Worm (Caenorhabditis elegans): ENCODE data around the gene kcc-2.
A peak's percentile ranks its signal among the peaks of the same experiment; 100 is the strongest.

Gene kcc-2

ce11 chrIV:6064657-6065056, 23.9 kb downstream of the kcc-2 start:
- TF ChIP-seq nhr-11 (tag; optimal IDR thresholded peaks at IDR 0.05): no peak
- no peak for TF ChIP-seq alr-1 (tag; optimal IDR thresholded peaks at IDR 0.05; ENCODE audit: borderline replicate concordance)
- TF ChIP-seq lsy-2 (tag; optimal IDR thresholded peaks at IDR 0.05): peak in 1 of 2 experiments; percentile 56

- TF ChIP-seq mep-1 (tag; optimal IDR thresholded peaks at IDR 0.05) (no peak), ztf-11 (tag; optimal IDR thresholded peaks at IDR 0.05) (no peak), elt-2 (tag; optimal IDR thresholded peaks at IDR 0.05) (no peak), nhr-90 (tag; optimal IDR thresholded peaks at IDR 0.05; ENCODE audit: poor library complexity) (no peak), nhr-85 (tag) (peak; percentile 28), lin-14 (GFP tag; optimal IDR thresholded peaks at IDR 0.05) (peak; percentile 52), fkh-10 (GFP tag; optimal IDR thresholded peaks at IDR 0.05) (peak; percentile 94), alr-1 (tag; optimal IDR thresholded peaks at IDR 0.05; ENCODE audit: borderline replicate concordance) (no peak), xbp-1 (tag; optimal IDR thresholded peaks at IDR 0.05) (no peak), unc-30 (tag; optimal IDR thresholded peaks at IDR 0.05) (no peak), unc-130 (tag; optimal IDR thresholded peaks at IDR 0.05) (no peak), C34B4.2 (tag; optimal IDR thresholded peaks at IDR 0.05) (no peak)
Measured at ce11 chrIV:6065186-6065585, 24.4 kb downstream of the kcc-2 start.

ce11 chrIV:6071026-6071425, 30.2 kb downstream of the kcc-2 start:
- TF ChIP-seq lir-3 (tag; optimal IDR thresholded peaks at IDR 0.05; ENCODE audit: poor library complexity) (no peak), isw-1 (GFP tag; IDR thresholded peaks at IDR 0.05) (no peak), unc-86 (tag; optimal IDR thresholded peaks at IDR 0.05) (no peak)

ce11 chrIV:6076128-6076527, 35.4 kb downstream of the kcc-2 start, which contains the start of gene cpg-20:
cpg-20 (minus strand) TSS chrIV:6076228.
- TF ChIP-seq rnt-1 (tag; optimal IDR thresholded peaks at IDR 0.05) (no peak), lin-15B (tag; optimal IDR thresholded peaks at IDR 0.05) (no peak), fkh-8 (tag; optimal IDR thresholded peaks at IDR 0.05) (no peak), irx-1 (tag; optimal IDR thresholded peaks at IDR 0.05) (no peak), xbp-1 (tag; optimal IDR thresholded peaks at IDR 0.05) (no peak)

ce11 chrIV:6079925-6080324, 39.1 kb downstream of the kcc-2 start, which contains the start of gene ugt-19:
ugt-19 (minus strand) TSS chrIV:6079952.
- peak; percentile 15 for TF ChIP-seq nhr-20 (tag; optimal IDR thresholded peaks at IDR 0.05)
- no peak for TF ChIP-seq hlh-17 (GFP tag; optimal IDR thresholded peaks at IDR 0.05; ENCODE audit: borderline replicate concordance)
- TF ChIP-seq elt-3 (tag; optimal IDR thresholded peaks at IDR 0.05): peak in 3 of 6 experiments; percentile 30 to 88 (median 61)
- peak in 1 of 2 experiments; percentile 35 for TF ChIP-seq lin-35 (GFP tag; optimal IDR thresholded peaks at IDR 0.05)

ce11 chrIV:6083550-6084041, 42.8 kb downstream of the kcc-2 start, which contains the start of gene ugt-20:
ugt-20 (minus strand) TSS chrIV:6083600.
- TF ChIP-seq unc-30 (tag; optimal IDR thresholded peaks at IDR 0.05): no peak
- no peak for TF ChIP-seq fkh-4 (tag; optimal IDR thresholded peaks at IDR 0.05; ENCODE audit: borderline replicate concordance)
- no peak for TF ChIP-seq isw-1 (GFP tag; IDR thresholded peaks at IDR 0.05)
- TF ChIP-seq hlh-17 (GFP tag; optimal IDR thresholded peaks at IDR 0.05; ENCODE audit: borderline replicate concordance): no peak
- TF ChIP-seq nhr-77 (tag; optimal IDR thresholded peaks at IDR 0.05): peak; percentile 47
- TF ChIP-seq ces-1 (GFP tag; optimal IDR thresholded peaks at IDR 0.05): no peak
- no peak for TF ChIP-seq rnt-1 (tag; optimal IDR thresholded peaks at IDR 0.05)
- TF ChIP-seq lin-39 (tag; optimal IDR thresholded peaks at IDR 0.05): no peak
- no peak for TF ChIP-seq ama-1 (optimal IDR thresholded peaks at IDR 0.05)
- TF ChIP-seq mef-2 (tag; optimal IDR thresholded peaks at IDR 0.05): no peak
- no peak for TF ChIP-seq ceh-90 (tag; optimal IDR thresholded peaks at IDR 0.05)
- no peak for TF ChIP-seq nhr-76 (tag; optimal IDR thresholded peaks at IDR 0.05)
- peak; percentile 49 for TF ChIP-seq nhr-19 (GFP tag; conservative IDR thresholded peaks at IDR 0.05)
- TF ChIP-seq nhr-12 (tag; optimal IDR thresholded peaks at IDR 0.05): no peak
- TF ChIP-seq unc-130 (tag; optimal IDR thresholded peaks at IDR 0.05): no peak
- peak in 1 of 3 experiments; percentile 27 for TF ChIP-seq dpl-1 (GFP tag; optimal IDR thresholded peaks at IDR 0.05)
- no peak for TF ChIP-seq C04F5.9 (tag; optimal IDR thresholded peaks at IDR 0.05)
- peak in 1 of 2 experiments; percentile 50 for TF ChIP-seq mdl-1 (tag; optimal IDR thresholded peaks at IDR 0.05)
- no peak for TF ChIP-seq sox-4 (tag; optimal IDR thresholded peaks at IDR 0.05)
- no peak for TF ChIP-seq ztf-11 (tag; optimal IDR thresholded peaks at IDR 0.05)
- no peak for TF ChIP-seq alr-1 (tag; optimal IDR thresholded peaks at IDR 0.05; ENCODE audit: borderline replicate concordance)
- no peak for TF ChIP-seq Y116A8C.19 (tag; optimal IDR thresholded peaks at IDR 0.05; ENCODE audit: borderline replicate concordance)
- no peak for TF ChIP-seq dsc-1 (tag; optimal IDR thresholded peaks at IDR 0.05)
- TF ChIP-seq nhr-237 (tag; optimal IDR thresholded peaks at IDR 0.05): no peak

Measured in whole organism, L1 larva.